Fruit fly (Drosophila melanogaster) Kc167 (cell line): ENCODE data around the gene Or83a.

Experiments used
- Myc ChIP-seq: fragments of >200 bp; optimal IDR thresholded peaks from 2 replicates; lab custom pipeline; 2017; ENCODE audit warnings: missing external identifiers
- Sin3A ChIP-seq: fragments of >200 bp; optimal IDR thresholded peaks from 2 replicates; lab custom pipeline; 2018; ENCODE audit warnings: missing external identifiers
- h ChIP-seq: fragments of >200 bp; optimal IDR thresholded peaks from 3 replicates; lab custom pipeline; 2018; ENCODE audit warnings: missing external identifiers
- insv ChIP-seq: fragments of >200 bp; optimal IDR thresholded peaks from 3 replicates; lab custom pipeline; 2018; ENCODE audit warnings: missing external identifiers
- psq ChIP-seq: fragments of >200 bp; optimal IDR thresholded peaks from 2 replicates; lab custom pipeline; 2017; ENCODE audit warnings: missing external identifiers
- ttk ChIP-seq: sonication (Bioruptor generic); optimal IDR thresholded peaks from 2 replicates; lab custom pipeline; 2017; ENCODE audit warnings: missing external identifiers

The Or83a gene

DNA sequence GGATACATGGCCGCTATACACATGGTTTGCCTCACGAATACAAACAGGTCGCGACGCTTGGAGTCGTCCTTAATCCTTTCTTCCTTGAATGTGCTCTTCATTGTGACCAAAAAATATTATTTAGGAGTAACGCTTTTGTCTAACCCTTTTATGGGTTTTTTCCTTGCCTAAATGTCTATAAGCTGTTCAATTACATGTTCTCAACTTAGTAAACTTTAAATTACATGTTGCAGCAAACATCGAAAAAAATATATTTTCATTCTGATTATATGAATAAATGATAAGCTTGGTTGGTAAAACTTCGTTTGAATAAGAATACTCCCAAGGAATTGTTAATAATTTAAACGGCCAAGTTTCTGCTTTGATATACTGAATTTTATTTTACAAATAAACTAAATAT is at the start of gene Or83a:
Gene Or83a (minus strand): TSS at position 101 of the 400 bp plus-strand sequence.
- TF ChIP-seq Myc (lab: Kevin White, UChicago) (no peak), insv (lab: Kevin White, UChicago) (no peak), h (lab: Kevin White, UChicago) (no peak), ttk (no peak), Sin3A (lab: Kevin White, UChicago) (no peak), psq (no peak)

DNA sequence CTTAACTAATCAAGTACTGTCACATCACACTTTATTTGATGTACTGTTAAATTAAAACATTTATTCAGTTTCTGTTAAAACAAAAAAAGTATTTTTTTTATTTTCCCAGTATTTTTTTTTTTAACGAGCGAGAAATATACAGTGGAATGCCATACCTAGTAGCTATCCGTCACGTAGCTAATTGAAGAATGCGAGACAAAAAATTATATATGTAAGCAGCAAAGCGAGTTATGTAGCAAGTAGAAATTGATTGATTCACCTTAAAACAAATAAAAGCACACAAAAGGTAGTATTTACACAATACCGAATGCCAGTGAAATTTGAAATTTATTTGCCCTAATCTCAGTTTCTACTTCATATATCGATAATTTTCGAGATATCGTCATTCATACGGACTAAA is 39.8 kb upstream of the Or83a start:
- TF ChIP-seq h (lab: Kevin White, UChicago) (no peak), Sin3A (lab: Kevin White, UChicago) (no peak), Myc (lab: Kevin White, UChicago) (no peak), ttk (no peak), psq (no peak), insv (lab: Kevin White, UChicago) (no peak)

DNA sequence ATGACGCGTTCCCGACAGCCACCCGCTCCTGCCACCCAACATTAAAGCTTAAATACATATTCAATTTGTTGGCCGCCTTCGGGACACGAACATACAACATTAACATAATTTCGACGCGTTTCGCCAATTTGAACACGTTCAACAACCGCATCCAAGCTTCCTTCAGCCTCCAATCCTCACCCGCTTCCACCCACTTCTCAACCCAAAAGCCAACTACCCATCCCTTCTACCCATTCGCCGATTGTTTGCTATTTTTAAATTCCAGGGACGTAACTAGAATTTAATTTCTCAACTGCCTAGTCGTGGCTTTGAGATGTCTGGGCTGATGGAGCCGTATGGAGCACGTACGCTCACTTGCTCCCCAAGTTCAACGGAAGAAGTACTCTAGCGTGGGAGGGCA is 30.8 kb upstream of the Or83a start:
- TF ChIP-seq ttk = no peak
- TF ChIP-seq insv (lab: Kevin White, UChicago) = no peak
- TF ChIP-seq psq = no peak

DNA sequence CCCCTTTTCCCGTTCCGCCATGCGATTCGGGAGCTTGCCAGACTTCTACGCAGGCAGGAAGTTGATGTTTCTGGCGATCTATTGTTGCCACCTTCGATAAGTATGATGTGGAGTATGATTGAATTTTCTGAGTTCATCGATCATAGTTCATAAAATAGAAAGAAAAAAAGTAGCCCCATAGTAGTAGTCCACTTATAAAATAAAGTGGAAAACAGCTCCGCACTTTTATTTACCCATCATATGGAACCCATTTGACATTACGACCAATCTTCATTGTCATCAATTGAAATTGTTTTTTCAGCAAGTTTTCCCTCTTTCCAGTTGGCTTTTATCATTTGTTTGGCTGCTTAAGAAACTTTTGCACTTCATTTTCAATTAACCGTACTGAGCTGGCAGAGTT is 28.2 kb upstream of the Or83a start, which contains the start of gene CG12147:
Gene CG12147 (minus strand): TSS at position 101 of the 400 bp plus-strand sequence.
- TF ChIP-seq ttk = no peak
- TF ChIP-seq psq = no peak
- no peak for TF ChIP-seq h (lab: Kevin White, UChicago)
- no peak for TF ChIP-seq insv (lab: Kevin White, UChicago)
- no peak for TF ChIP-seq Myc (lab: Kevin White, UChicago)
- TF ChIP-seq Sin3A (lab: Kevin White, UChicago) = no peak

DNA sequence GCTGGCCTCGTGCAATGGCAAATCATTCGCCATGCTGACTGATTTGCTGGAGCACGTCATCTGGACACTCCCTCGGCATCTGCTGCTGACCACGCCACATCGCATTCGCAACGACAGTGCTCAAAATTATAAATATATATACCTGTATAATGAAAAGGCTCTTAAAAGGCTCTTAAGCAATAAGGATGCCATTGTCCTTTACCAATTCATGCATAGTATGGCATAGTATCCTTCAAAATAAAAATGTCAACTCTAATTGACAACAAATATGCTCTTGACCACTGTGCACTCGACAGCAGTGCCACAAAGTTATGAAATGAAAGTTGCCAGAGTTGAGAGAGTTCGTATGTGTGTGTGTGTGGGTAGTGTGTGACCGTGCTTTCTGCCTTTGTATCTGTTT is 23.1 kb upstream of the Or83a start:
- TF ChIP-seq Myc (lab: Kevin White, UChicago) (no peak), h (lab: Kevin White, UChicago) (no peak), Sin3A (lab: Kevin White, UChicago) (no peak)

DNA sequence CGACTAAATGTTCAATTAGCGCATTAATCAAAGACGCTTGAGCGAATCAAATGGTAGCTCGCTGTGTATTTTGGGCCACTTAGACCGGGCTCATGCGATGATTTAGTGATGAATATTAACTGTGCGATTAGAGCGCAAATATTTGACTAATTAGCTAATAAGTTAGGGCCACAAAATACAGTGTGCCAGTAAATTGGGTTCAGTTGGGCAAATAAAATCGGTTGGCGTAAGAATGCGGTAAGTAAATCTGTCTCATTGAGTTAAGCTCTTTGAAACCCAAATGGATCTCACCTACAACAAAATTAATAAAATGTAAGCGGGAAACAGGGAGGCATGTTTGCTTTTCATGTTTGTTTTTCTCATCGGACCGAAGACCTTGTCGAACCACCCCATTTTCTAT is 21.5 kb upstream of the Or83a start:
- TF ChIP-seq psq (no peak), Myc (lab: Kevin White, UChicago) (no peak), insv (lab: Kevin White, UChicago) (no peak), ttk (no peak), h (lab: Kevin White, UChicago) (no peak)

DNA sequence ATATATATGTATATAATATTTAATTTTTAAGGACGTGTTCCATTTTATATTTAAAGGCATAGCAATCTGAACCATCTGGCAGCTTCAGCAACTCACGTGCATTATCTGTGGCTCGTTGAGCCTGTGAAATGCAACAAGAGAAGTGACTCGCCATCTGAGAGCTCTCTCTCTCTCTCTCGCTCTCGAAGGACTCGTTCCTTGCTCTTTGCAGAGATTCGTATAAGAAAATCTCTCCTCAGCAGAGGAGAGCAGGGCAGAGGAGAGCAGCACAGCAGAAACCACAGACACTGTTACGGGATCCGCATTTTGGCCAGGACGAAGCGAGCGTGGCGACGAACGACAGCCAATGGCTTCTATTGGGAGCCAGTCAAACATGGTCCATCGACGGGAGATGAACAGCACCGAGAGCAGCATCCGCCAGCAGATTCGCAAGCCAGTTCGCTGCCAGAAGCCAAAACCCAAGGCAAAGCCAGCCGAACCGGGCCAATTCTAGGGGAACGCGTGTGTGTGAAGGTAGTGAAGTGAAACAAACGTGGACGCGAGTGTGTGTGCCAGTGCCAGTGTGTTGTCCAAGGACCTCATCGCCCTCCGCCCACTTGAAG is 15.3 kb upstream of the Or83a start, which contains the start of gene CG14669:
Gene CG14669 (plus strand): TSS at position 381 of the 602 bp plus-strand sequence.
- no peak for TF ChIP-seq ttk
- no peak for TF ChIP-seq psq
- no peak for TF ChIP-seq h (lab: Kevin White, UChicago)
- no peak for TF ChIP-seq insv (lab: Kevin White, UChicago)
- TF ChIP-seq Sin3A (lab: Kevin White, UChicago) = no peak
- TF ChIP-seq Myc (lab: Kevin White, UChicago) = no peak

DNA sequence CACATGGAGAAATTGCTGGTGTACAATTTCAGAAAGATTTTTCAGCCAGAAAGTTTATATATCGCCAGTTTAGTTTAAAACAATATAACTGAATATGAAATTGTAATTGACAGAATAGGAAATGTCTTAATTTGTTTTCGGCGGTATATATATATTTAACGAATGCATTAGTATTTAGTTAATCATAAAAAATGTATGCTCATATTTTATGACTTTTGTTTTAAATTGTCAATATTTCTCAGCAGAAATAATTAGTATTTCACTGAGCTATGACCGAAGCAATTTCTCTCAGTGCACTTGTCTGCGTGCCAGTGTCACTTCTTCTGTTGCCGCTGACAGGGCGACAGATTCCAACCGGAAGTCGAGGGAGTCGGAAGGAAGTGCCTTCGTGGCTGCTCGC is 14.0 kb upstream of the Or83a start:
- no peak for TF ChIP-seq Myc (lab: Kevin White, UChicago)
- no peak for TF ChIP-seq Sin3A (lab: Kevin White, UChicago)
- TF ChIP-seq h (lab: Kevin White, UChicago) = no peak
- no peak for TF ChIP-seq psq
- no peak for TF ChIP-seq insv (lab: Kevin White, UChicago)
- TF ChIP-seq ttk = no peak

DNA sequence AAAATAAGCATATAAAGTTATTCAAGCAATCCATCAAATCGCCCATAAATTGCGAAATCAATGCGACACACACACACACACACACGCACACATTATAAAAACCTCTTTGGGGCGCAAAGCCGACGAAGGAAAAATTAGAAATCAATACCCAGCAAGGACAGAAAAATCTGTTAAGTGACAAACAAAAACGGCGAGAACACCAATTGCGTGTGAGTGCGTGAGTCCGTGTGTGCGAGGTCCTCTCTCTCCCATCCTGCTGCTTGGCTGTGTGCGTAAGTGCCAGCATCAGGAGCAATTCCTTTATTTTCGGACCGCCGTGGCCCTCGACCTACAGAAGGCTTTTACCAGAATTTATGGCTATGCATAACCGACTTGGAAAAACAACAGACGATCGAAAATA is 13.3 kb upstream of the Or83a start, which contains the start of gene Orco:
Gene Orco (minus strand): TSS at position 101 of the 400 bp plus-strand sequence.
- TF ChIP-seq h (lab: Kevin White, UChicago) (no peak), ttk (no peak), Myc (lab: Kevin White, UChicago) (no peak), psq (no peak), insv (lab: Kevin White, UChicago) (no peak), Sin3A (lab: Kevin White, UChicago) (no peak)

DNA sequence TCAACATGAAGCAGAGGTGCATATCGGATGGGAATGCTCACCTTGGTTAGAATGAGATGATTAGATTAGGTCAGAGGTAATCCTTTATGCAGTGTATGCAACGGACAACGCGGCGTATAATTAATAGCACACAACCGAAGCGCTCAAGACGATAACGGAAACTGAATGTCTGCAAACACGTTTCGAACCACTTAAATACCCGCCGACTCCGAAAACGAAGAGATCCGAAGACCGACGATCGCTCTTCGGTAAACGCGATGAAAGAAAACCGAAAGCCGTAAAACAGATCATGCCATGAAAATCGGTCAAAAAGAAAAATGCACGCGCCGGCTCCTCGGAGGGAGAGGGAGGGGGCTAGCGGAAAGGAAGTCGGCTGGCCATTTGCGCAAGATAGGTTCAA is 5.0 kb upstream of the Or83a start, which contains the start of gene CG2663:
Gene CG2663 (minus strand): TSS at position 173 of the 400 bp plus-strand sequence.
- TF ChIP-seq psq (no peak), Sin3A (lab: Kevin White, UChicago) (no peak), ttk (no peak), insv (lab: Kevin White, UChicago) (no peak), Myc (lab: Kevin White, UChicago) (no peak), h (lab: Kevin White, UChicago) (no peak)

DNA sequence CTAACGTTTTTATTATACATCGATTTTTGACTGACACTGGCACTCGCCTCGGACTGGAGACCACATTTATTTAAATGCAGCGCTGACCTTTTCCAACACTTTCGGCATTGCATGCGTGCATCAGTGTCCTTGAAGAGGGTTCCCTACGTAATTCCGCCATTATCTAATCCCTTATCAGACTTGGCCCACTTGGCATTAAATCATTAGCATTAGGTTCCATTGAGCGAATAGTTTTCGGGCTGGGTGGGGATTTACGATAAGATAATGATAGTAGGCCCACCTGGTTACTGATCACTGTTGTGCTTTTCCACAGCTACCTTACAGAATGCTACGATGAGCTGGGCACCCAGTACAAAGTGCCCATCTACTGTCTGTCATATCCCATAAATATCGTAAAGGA is 3.8 kb downstream of the Or83a start:
- no peak for TF ChIP-seq ttk
- TF ChIP-seq insv (lab: Kevin White, UChicago) = no peak
- TF ChIP-seq Myc (lab: Kevin White, UChicago) = no peak

DNA sequence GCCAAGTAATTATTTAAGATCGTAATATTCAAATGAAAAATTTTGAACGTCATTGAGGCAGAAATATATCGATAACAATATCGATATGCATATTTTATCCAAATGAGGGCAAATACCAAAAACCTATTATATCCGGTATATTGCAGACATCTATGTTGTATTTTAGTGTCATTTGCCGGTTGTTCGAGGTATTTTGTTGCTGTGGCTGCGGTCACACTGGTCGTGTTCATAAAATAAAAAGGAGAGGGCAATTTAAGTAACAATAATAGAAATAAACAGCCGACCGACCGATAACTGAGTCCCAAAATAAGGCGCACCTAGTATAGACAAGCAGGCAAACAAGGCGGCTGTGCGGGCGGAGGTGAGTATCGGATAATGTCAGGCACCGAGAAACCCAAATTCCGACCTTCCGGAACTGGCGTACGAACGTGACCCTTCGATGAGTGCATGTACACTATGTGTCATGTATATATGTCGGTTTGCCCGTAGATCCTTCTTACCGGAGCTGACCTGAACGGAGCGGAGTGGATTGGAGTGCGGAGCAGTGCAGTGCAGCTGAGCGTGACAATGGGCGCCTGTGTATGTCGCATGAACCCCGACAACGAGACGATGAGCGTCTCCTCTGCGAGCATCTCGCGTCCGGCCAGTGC is 5.1 kb downstream of the Or83a start, which contains the start of gene CG1172:
Gene CG1172 (plus strand): TSS at position 181 of the 650 bp plus-strand sequence.
- no peak for TF ChIP-seq insv (lab: Kevin White, UChicago)
- TF ChIP-seq Myc (lab: Kevin White, UChicago) = no peak
- no peak for TF ChIP-seq psq
- TF ChIP-seq h (lab: Kevin White, UChicago) = no peak
- TF ChIP-seq ttk = no peak
- TF ChIP-seq Sin3A (lab: Kevin White, UChicago) = no peak
